Worm (Caenorhabditis elegans): Measurements from ENCODE around the gene F53B3.3.
A peak's percentile ranks its signal among the peaks of the same experiment; 100 is the strongest.

The F53B3.3 gene

ce11 chrX:2871037-2871436 lies at the start of gene F53B3.3:
F53B3.3 (minus strand) TSS chrX:2871137.
- TF ChIP-seq ztf-29 (GFP tag; IDR thresholded peaks at IDR 0.05) (0 out of 2 replicates have a peak, but pooled peaks have one; percentile 12), klf-2 (GFP tag; conservative IDR thresholded peaks at IDR 0.05) (no peak)

- TF ChIP-seq tab-1 (GFP tag; IDR thresholded peaks at IDR 0.05) (no peak), cog-1 (tag; optimal IDR thresholded peaks at IDR 0.05) (peak; percentile 59), ztf-29 (GFP tag; IDR thresholded peaks at IDR 0.05) (no peak), klf-2 (GFP tag; conservative IDR thresholded peaks at IDR 0.05) (no peak), ref-1 (GFP tag; conservative IDR thresholded peaks at IDR 0.05) (no peak)
These were observed 49.5 kb upstream of the F53B3.3 start for ce11 chrX:2920456-2920855.

- no peak for TF ChIP-seq ref-1 (GFP tag; conservative IDR thresholded peaks at IDR 0.05)
- TF ChIP-seq cog-1 (tag; optimal IDR thresholded peaks at IDR 0.05), result no peak
- TF ChIP-seq flt-1 (GFP tag; IDR thresholded peaks at IDR 0.05), result no peak
- no peak for TF ChIP-seq ztf-29 (GFP tag; IDR thresholded peaks at IDR 0.05)
- TF ChIP-seq tab-1 (GFP tag; IDR thresholded peaks at IDR 0.05), result no peak
- no peak for TF ChIP-seq T22C8.4 (GFP tag; IDR thresholded peaks at IDR 0.05)
- no peak for TF ChIP-seq klf-2 (GFP tag; conservative IDR thresholded peaks at IDR 0.05)
- no peak for TF ChIP-seq ztf-23 (GFP tag; IDR thresholded peaks at IDR 0.05)
- no peak for TF ChIP-seq med-1 (GFP tag; optimal IDR thresholded peaks at IDR 0.05; ENCODE audit: insufficient read depth)
These were observed 48.6 kb upstream of the F53B3.3 start for ce11 chrX:2919488-2919887.

- TF ChIP-seq klf-2 (GFP tag; conservative IDR thresholded peaks at IDR 0.05), result no peak
- no peak for TF ChIP-seq ztf-23 (GFP tag; IDR thresholded peaks at IDR 0.05)
- TF ChIP-seq ztf-29 (GFP tag; IDR thresholded peaks at IDR 0.05), result no peak
- no peak for TF ChIP-seq cog-1 (tag; optimal IDR thresholded peaks at IDR 0.05)
- TF ChIP-seq ref-1 (GFP tag; conservative IDR thresholded peaks at IDR 0.05), result no peak
- TF ChIP-seq tab-1 (GFP tag; IDR thresholded peaks at IDR 0.05), result no peak
- no peak for TF ChIP-seq flt-1 (GFP tag; IDR thresholded peaks at IDR 0.05)
- no peak for TF ChIP-seq med-1 (GFP tag; optimal IDR thresholded peaks at IDR 0.05; ENCODE audit: insufficient read depth)
- no peak for TF ChIP-seq T22C8.4 (GFP tag; IDR thresholded peaks at IDR 0.05)
These were observed 41.8 kb upstream of the F53B3.3 start for ce11 chrX:2912689-2913088.

ce11 chrX:2909227-2909626 lies 38.3 kb upstream of the F53B3.3 start, which contains the start of gene nmy-1:
nmy-1 (plus strand) TSS chrX:2909527.
- TF ChIP-seq tab-1 (GFP tag; IDR thresholded peaks at IDR 0.05) (no peak), med-1 (GFP tag; optimal IDR thresholded peaks at IDR 0.05; ENCODE audit: insufficient read depth) (no peak), flt-1 (GFP tag; IDR thresholded peaks at IDR 0.05) (no peak), ztf-23 (GFP tag; IDR thresholded peaks at IDR 0.05) (no peak), cog-1 (tag; optimal IDR thresholded peaks at IDR 0.05) (no peak), ref-1 (GFP tag; conservative IDR thresholded peaks at IDR 0.05) (no peak), ztf-29 (GFP tag; IDR thresholded peaks at IDR 0.05) (no peak), klf-2 (GFP tag; conservative IDR thresholded peaks at IDR 0.05) (no peak), T22C8.4 (GFP tag; IDR thresholded peaks at IDR 0.05) (no peak)

ce11 chrX:2907296-2907873 lies 36.4 kb upstream of the F53B3.3 start:
- TF ChIP-seq tab-1 (GFP tag; IDR thresholded peaks at IDR 0.05) (no peak), ref-1 (GFP tag; conservative IDR thresholded peaks at IDR 0.05) (no peak), med-1 (GFP tag; optimal IDR thresholded peaks at IDR 0.05; ENCODE audit: insufficient read depth) (no peak), ztf-29 (GFP tag; IDR thresholded peaks at IDR 0.05) (no peak)

ce11 chrX:2906062-2906732 lies 35.3 kb upstream of the F53B3.3 start:
- no peak for TF ChIP-seq tab-1 (GFP tag; IDR thresholded peaks at IDR 0.05)
- TF ChIP-seq ztf-29 (GFP tag; IDR thresholded peaks at IDR 0.05), result no peak
- TF ChIP-seq klf-2 (GFP tag; conservative IDR thresholded peaks at IDR 0.05), result no peak
- TF ChIP-seq T22C8.4 (GFP tag; IDR thresholded peaks at IDR 0.05), result no peak

- no peak for TF ChIP-seq med-1 (GFP tag; optimal IDR thresholded peaks at IDR 0.05; ENCODE audit: insufficient read depth)
- no peak for TF ChIP-seq tab-1 (GFP tag; IDR thresholded peaks at IDR 0.05)
- TF ChIP-seq klf-2 (GFP tag; conservative IDR thresholded peaks at IDR 0.05), result no peak
- no peak for TF ChIP-seq ztf-23 (GFP tag; IDR thresholded peaks at IDR 0.05)
- TF ChIP-seq ztf-29 (GFP tag; IDR thresholded peaks at IDR 0.05), result no peak
- no peak for TF ChIP-seq T22C8.4 (GFP tag; IDR thresholded peaks at IDR 0.05)
- no peak for TF ChIP-seq ref-1 (GFP tag; conservative IDR thresholded peaks at IDR 0.05)
- TF ChIP-seq flt-1 (GFP tag; IDR thresholded peaks at IDR 0.05), result no peak
- no peak for TF ChIP-seq cog-1 (tag; optimal IDR thresholded peaks at IDR 0.05)
These were observed 32.9 kb upstream of the F53B3.3 start for ce11 chrX:2903715-2904419.

- TF ChIP-seq T22C8.4 (GFP tag; IDR thresholded peaks at IDR 0.05) (no peak), med-1 (GFP tag; optimal IDR thresholded peaks at IDR 0.05; ENCODE audit: insufficient read depth) (no peak), ztf-23 (GFP tag; IDR thresholded peaks at IDR 0.05) (no peak), flt-1 (GFP tag; IDR thresholded peaks at IDR 0.05) (no peak), ztf-29 (GFP tag; IDR thresholded peaks at IDR 0.05) (no peak), ref-1 (GFP tag; conservative IDR thresholded peaks at IDR 0.05) (no peak), klf-2 (GFP tag; conservative IDR thresholded peaks at IDR 0.05) (no peak)
These were observed 31.9 kb upstream of the F53B3.3 start for ce11 chrX:2902854-2903253.
